Fruit fly (Drosophila melanogaster): ENCODE data around the gene CG9515.

CG9515 gene

dm6 chr2L:8989037-8989591, 46.1 kb upstream of the CG9515 start, which contains the start of gene rost (continued):
- TF ChIP-seq Myb (GFP tag; optimal IDR thresholded peaks at IDR 0.05) = no peak
- no peak for TF ChIP-seq jigr1 (GFP tag; IDR thresholded peaks at IDR 0.05)
- TF ChIP-seq kah (GFP tag; optimal IDR thresholded peaks at IDR 0.05) = no peak
- TF ChIP-seq CG7372 (GFP tag; IDR thresholded peaks at IDR 0.05) = no peak
- TF ChIP-seq CG2875 (GFP tag; optimal IDR thresholded peaks at IDR 0.05) = no peak
- TF ChIP-seq Hmx (GFP tag; optimal IDR thresholded peaks at IDR 0.05) = no peak
- TF ChIP-seq jing (GFP tag; optimal IDR thresholded peaks at IDR 0.05) = no peak
- TF ChIP-seq NfI (GFP tag; optimal IDR thresholded peaks at IDR 0.05) = no peak
- no peak for TF ChIP-seq unc-4 (GFP tag; IDR thresholded peaks at IDR 0.05; ENCODE audit: partially characterized antibody)
- no peak for TF ChIP-seq oc (tag; optimal IDR thresholded peaks at IDR 0.05)
- peak; percentile 46 for TF ChIP-seq CG13894 (tag; optimal IDR thresholded peaks at IDR 0.05)
- no peak for TF ChIP-seq al (GFP tag; IDR thresholded peaks at IDR 0.05)
- no peak for TF ChIP-seq Atf-2 (GFP tag; optimal IDR thresholded peaks at IDR 0.05)
- no peak for TF ChIP-seq Sry-δ (GFP tag; optimal IDR thresholded peaks at IDR 0.05)
- TF ChIP-seq phol (tag; optimal IDR thresholded peaks at IDR 0.05) = no peak
- no peak for TF ChIP-seq Asciz (GFP tag; optimal IDR thresholded peaks at IDR 0.05)
- TF ChIP-seq Dref (GFP tag; IDR thresholded peaks at IDR 0.05) = no peak
- no peak for TF ChIP-seq CG11093 (GFP tag; IDR thresholded peaks at IDR 0.05)
- peak; percentile 75 for TF ChIP-seq CG10543 (GFP tag; optimal IDR thresholded peaks at IDR 0.05)
- no peak for TF ChIP-seq CG10654 (GFP tag; optimal IDR thresholded peaks at IDR 0.05)
- no peak for TF ChIP-seq Med (GFP tag)
- TF ChIP-seq cato (GFP tag; optimal IDR thresholded peaks at IDR 0.05; ENCODE audit: borderline replicate concordance) = no peak
- no peak for TF ChIP-seq Bgb (GFP tag; IDR thresholded peaks at IDR 0.05; ENCODE audit: partially characterized antibody)
- peak; percentile 86 for TF ChIP-seq sug (tag; optimal IDR thresholded peaks at IDR 0.05)
- TF ChIP-seq ap (GFP tag; IDR thresholded peaks at IDR 0.05) = no peak
- no peak for TF ChIP-seq E2f1 (GFP tag; IDR thresholded peaks at IDR 0.05)
- no peak for TF ChIP-seq esg (GFP tag; conservative IDR thresholded peaks at IDR 0.05)
- peak in 1 of 2 experiments; percentile 69 for TF ChIP-seq Pdp1 (GFP tag; optimal IDR thresholded peaks at IDR 0.05)
- TF ChIP-seq sens (GFP tag) = no peak
- TF ChIP-seq CG11695 (GFP tag; IDR thresholded peaks at IDR 0.05) = no peak
- no peak for TF ChIP-seq bab2 (GFP tag; optimal IDR thresholded peaks at IDR 0.05)
- TF ChIP-seq Nf-YC (tag; optimal IDR thresholded peaks at IDR 0.05) = no peak
- TF ChIP-seq Nf-YA (GFP tag; IDR thresholded peaks at IDR 0.05) = no peak
- peak; percentile 73 for TF ChIP-seq grn (GFP tag; optimal IDR thresholded peaks at IDR 0.05)
- TF ChIP-seq bowl (GFP tag; IDR thresholded peaks at IDR 0.05) = no peak
- TF ChIP-seq CG10274 (GFP tag; optimal IDR thresholded peaks at IDR 0.05) = no peak
- no peak for TF ChIP-seq CG13775 (GFP tag; optimal IDR thresholded peaks at IDR 0.05)
- TF ChIP-seq B-H1 (GFP tag; IDR thresholded peaks at IDR 0.05) = no peak
- TF ChIP-seq CG2129 (GFP tag; IDR thresholded peaks at IDR 0.05; ENCODE audit: partially characterized antibody) = no peak
- no peak for TF ChIP-seq insv (GFP tag; optimal IDR thresholded peaks at IDR 0.05)
- peak; percentile 44 for TF ChIP-seq HmgZ (tag; optimal IDR thresholded peaks at IDR 0.05)
- TF ChIP-seq Doc3 (GFP tag; IDR thresholded peaks at IDR 0.05; ENCODE audit: partially characterized antibody) = no peak
- TF ChIP-seq CG10431 (GFP tag; optimal IDR thresholded peaks at IDR 0.05) = no peak
- no peak for TF ChIP-seq CG30020 (tag; optimal IDR thresholded peaks at IDR 0.05)
- TF ChIP-seq Chrac-16 (GFP tag; optimal IDR thresholded peaks at IDR 0.05) = no peak
- no peak for TF ChIP-seq Ets97D (GFP tag; optimal IDR thresholded peaks at IDR 0.05)
- no peak for TF ChIP-seq gro (GFP tag; optimal IDR thresholded peaks at IDR 0.05)
- no peak for TF ChIP-seq chm (GFP tag; IDR thresholded peaks at IDR 0.05)
- TF ChIP-seq dpn (GFP tag; optimal IDR thresholded peaks at IDR 0.05) = no peak
- no peak for TF ChIP-seq Mes4 (GFP tag; optimal IDR thresholded peaks at IDR 0.05)
- no peak for TF ChIP-seq hb (GFP tag; IDR thresholded peaks at IDR 0.05; ENCODE audit: partially characterized antibody)
